Fruit fly (Drosophila melanogaster) whole organism, embryonic: ENCODE results near the gene Uba4.

Experiments
- Antp ChIP-seq: fragments of 200-800 bp; sonication (Bioruptor generic); optimal IDR thresholded peaks from 3 replicates; lab custom pipeline; 2016; ENCODE audit warnings: missing biosample characterization, missing genetic modification characterization
- Blimp-1 ChIP-seq: fragments of 200-800 bp; sonication (Bioruptor generic); optimal IDR thresholded peaks from 3 replicates; lab custom pipeline; 2018; ENCODE audit warnings: missing biosample characterization, missing genetic modification characterization, mild to moderate bottlenecking, moderate library complexity, missing genetic modification reagents
- CG10959 ChIP-seq: fragments of 200-800 bp; sonication (Bioruptor generic); IDR thresholded peaks from 2 replicates; pipeline ENCODE4 v1.3.6; 2022; ENCODE audit warnings: missing biosample characterization, missing genetic modification characterization
- CG11695 ChIP-seq: fragments of 200-800 bp; sonication (Bioruptor generic); IDR thresholded peaks from 3 replicates; pipeline ENCODE4 v1.3.6; 2022; ENCODE audit warnings: missing biosample characterization, missing genetic modification characterization
- CG12391 ChIP-seq: fragments of 200-800 bp; sonication (Bioruptor generic); optimal IDR thresholded peaks from 3 replicates; lab custom pipeline; 2018; ENCODE audit warnings: missing biosample characterization, mild to moderate bottlenecking, missing genetic modification characterization, moderate library complexity
- CG1529 ChIP-seq: fragments of 200-800 bp; sonication (Bioruptor generic); optimal IDR thresholded peaks from 3 replicates; lab custom pipeline; 2018; ENCODE audit warnings: missing biosample characterization, missing genetic modification characterization
- CG17359 ChIP-seq: fragments of 200-800 bp; sonication (Bioruptor generic); optimal IDR thresholded peaks from 3 replicates; lab custom pipeline; 2018; ENCODE audit warnings: missing biosample characterization, mild to moderate bottlenecking, missing genetic modification characterization, moderate library complexity
- CG17361 ChIP-seq: fragments of 200-800 bp; sonication (Bioruptor generic); IDR thresholded peaks from 3 replicates; pipeline ENCODE4 v1.3.6; 2022; ENCODE audit warnings: missing biosample characterization, missing genetic modification characterization
- CG17829 ChIP-seq: fragments of 200-800 bp; optimal IDR thresholded peaks from 2 replicates; lab custom pipeline; 2019; ENCODE audit warnings: missing biosample characterization, mild to moderate bottlenecking, missing genetic modification characterization, moderate library complexity
- CG18262 ChIP-seq: fragments of 200-800 bp; optimal IDR thresholded peaks from 3 replicates; lab custom pipeline; 2019; ENCODE audit warnings: missing biosample characterization, mild to moderate bottlenecking, missing genetic modification characterization, moderate library complexity
- CG2712 ChIP-seq: fragments of 200-800 bp; optimal IDR thresholded peaks from 3 replicates; lab custom pipeline; 2019; ENCODE audit warnings: missing biosample characterization, mild to moderate bottlenecking, missing genetic modification characterization, moderate library complexity
- CG4360 ChIP-seq: fragments of 200-800 bp; sonication (Bioruptor generic); IDR thresholded peaks from 2 replicates; pipeline ENCODE4 v1.3.6; 2022; ENCODE audit warnings: missing biosample characterization, missing genetic modification characterization
- CG6683 ChIP-seq: fragments of 200-800 bp; sonication (Bioruptor generic); optimal IDR thresholded peaks from 2 replicates; lab custom pipeline; 2017; ENCODE audit warnings: missing biosample characterization, mild to moderate bottlenecking, missing genetic modification characterization, missing genetic modification reagents
- CG7357 ChIP-seq: fragments of 200-800 bp; sonication (Bioruptor generic); IDR thresholded peaks from 3 replicates; pipeline ENCODE4 v1.3.6; 2022; ENCODE audit warnings: missing biosample characterization, missing genetic modification characterization
- CG7372 ChIP-seq: fragments of 200-800 bp; sonication (Bioruptor generic); IDR thresholded peaks from 2 replicates; pipeline ENCODE4 v1.3.6; 2022; ENCODE audit warnings: missing biosample characterization, missing genetic modification characterization
- CG8359 ChIP-seq: fragments of 200-800 bp; sonication (Bioruptor generic); optimal IDR thresholded peaks from 2 replicates; lab custom pipeline; 2017; ENCODE audit warnings: missing biosample characterization, mild to moderate bottlenecking, missing genetic modification characterization, borderline replicate concordance
- CG8478 ChIP-seq: fragments of >200 bp; optimal IDR thresholded peaks from 2 replicates; lab custom pipeline; 2018
- CoRest ChIP-seq: fragments of 200-800 bp; sonication (Bioruptor generic); optimal IDR thresholded peaks from 3 replicates; lab custom pipeline; 2018; ENCODE audit warnings: missing biosample characterization, mild to moderate bottlenecking, missing genetic modification characterization, moderate library complexity
- Dll ChIP-seq: fragments of 200-800 bp; sonication (Bioruptor generic); IDR thresholded peaks from 4 replicates; pipeline ENCODE4 v1.3.6; 2022; ENCODE audit warnings: missing biosample characterization, missing genetic modification characterization; ENCODE audit not compliant: partially characterized antibody
- Hr78 ChIP-seq, 2 experiments: fragments of 200-800 bp in 1 of 2; fragments of >200 bp in 1 of 2; sonication (Bioruptor generic) in 1 of 2; optimal IDR thresholded peaks; 2 replicates each; lab custom pipeline; 2017 to 2019; ENCODE audit warnings: missing biosample characterization in 2 of 2, missing genetic modification characterization in 2 of 2, mild to moderate bottlenecking in 1 of 2, moderate library complexity in 1 of 2
- Oli ChIP-seq: fragments of 200-800 bp; sonication (Bioruptor generic); optimal IDR thresholded peaks from 2 replicates; lab custom pipeline; 2018; ENCODE audit warnings: missing biosample characterization, mild to moderate bottlenecking, missing genetic modification characterization, moderate library complexity
- Opbp ChIP-seq: fragments of 200-800 bp; sonication (Bioruptor generic); IDR thresholded peaks from 3 replicates; pipeline ENCODE4 v1.3.6; 2022; ENCODE audit warnings: missing biosample characterization, missing genetic modification characterization; ENCODE audit not compliant: partially characterized antibody
- PHDP ChIP-seq: fragments of 200-800 bp; sonication (Bioruptor generic); optimal IDR thresholded peaks from 3 replicates; lab custom pipeline; 2018; ENCODE audit warnings: missing biosample characterization, mild to moderate bottlenecking, missing genetic modification characterization, moderate library complexity
- Sox100B ChIP-seq: fragments of 200-800 bp; sonication (Bioruptor generic); optimal IDR thresholded peaks from 3 replicates; lab custom pipeline; 2018; ENCODE audit warnings: missing biosample characterization, mild to moderate bottlenecking, missing genetic modification characterization
- Ssrp ChIP-seq: fragments of 200-800 bp; sonication (Bioruptor generic); optimal IDR thresholded peaks from 2 replicates; lab custom pipeline; 2018; ENCODE audit warnings: missing biosample characterization, mild to moderate bottlenecking, missing genetic modification characterization, moderate library complexity
- Tbp ChIP-seq: fragments of >200 bp; optimal IDR thresholded peaks from 2 replicates; lab custom pipeline; 2018; ENCODE audit warnings: missing biosample characterization, missing genetic modification characterization
- az2 ChIP-seq: fragments of 200-800 bp; sonication (Bioruptor generic); optimal IDR thresholded peaks from 3 replicates; lab custom pipeline; 2016; ENCODE audit warnings: missing biosample characterization, missing genetic modification characterization
- bsh ChIP-seq, 2 experiments: fragments of 200-800 bp; sonication (Bioruptor generic); optimal IDR thresholded peaks; 2 replicates each; lab custom pipeline; 2017 to 2018; ENCODE audit warnings: mild to moderate bottlenecking in 2 of 2, missing biosample characterization in 2 of 2, missing genetic modification characterization in 2 of 2, moderate library complexity in 1 of 2
- chif ChIP-seq, 2 experiments: fragments of 200-800 bp; sonication (Bioruptor generic); optimal IDR thresholded peaks; 3 replicates each; lab custom pipeline; 2016; ENCODE audit warnings: missing biosample characterization in 2 of 2, missing genetic modification characterization in 2 of 2
- dmrt11E ChIP-seq: fragments of 200-800 bp; sonication (Bioruptor generic); optimal IDR thresholded peaks from 3 replicates; lab custom pipeline; 2018; ENCODE audit warnings: missing biosample characterization, mild to moderate bottlenecking, missing genetic modification characterization, moderate library complexity
- dmrt99B ChIP-seq: fragments of 200-800 bp; sonication (Bioruptor generic); optimal IDR thresholded peaks from 2 replicates; lab custom pipeline; 2018; ENCODE audit warnings: missing biosample characterization, mild to moderate bottlenecking, missing genetic modification characterization, moderate library complexity
- dysf ChIP-seq: fragments of 200-800 bp; sonication (Bioruptor generic); IDR thresholded peaks from 3 replicates; pipeline ENCODE4 v1.3.6; 2022; ENCODE audit warnings: missing biosample characterization, missing genetic modification characterization
- ems ChIP-seq: fragments of 200-800 bp; sonication (Bioruptor generic); optimal IDR thresholded peaks from 3 replicates; lab custom pipeline; 2016; ENCODE audit warnings: missing biosample characterization, missing genetic modification characterization
- grau ChIP-seq: fragments of 200-800 bp; optimal IDR thresholded peaks from 3 replicates; lab custom pipeline; 2019; ENCODE audit warnings: missing biosample characterization, mild to moderate bottlenecking, missing genetic modification characterization, moderate library complexity
- h ChIP-seq: fragments of >200 bp; optimal IDR thresholded peaks from 2 replicates; lab custom pipeline; 2017
- ind ChIP-seq: fragments of 200-800 bp; sonication (Bioruptor generic); optimal IDR thresholded peaks from 3 replicates; lab custom pipeline; 2016; ENCODE audit warnings: missing biosample characterization, missing genetic modification characterization
- jing ChIP-seq: fragments of 200-800 bp; sonication (Bioruptor generic); optimal IDR thresholded peaks from 2 replicates; lab custom pipeline; 2018; ENCODE audit warnings: missing biosample characterization, mild to moderate bottlenecking, missing genetic modification characterization
- lbe ChIP-seq: fragments of 200-800 bp; sonication (Bioruptor generic); optimal IDR thresholded peaks from 2 replicates; lab custom pipeline; 2016; ENCODE audit warnings: missing biosample characterization, mild to moderate bottlenecking, missing genetic modification characterization
- lmd ChIP-seq: fragments of 200-800 bp; sonication (Bioruptor generic); IDR thresholded peaks from 2 replicates; pipeline ENCODE4 v1.3.6; 2022; ENCODE audit warnings: missing biosample characterization, missing genetic modification characterization
- nmo ChIP-seq: fragments of 200-800 bp; sonication (Bioruptor generic); optimal IDR thresholded peaks from 2 replicates; lab custom pipeline; 2018; ENCODE audit warnings: missing biosample characterization, mild to moderate bottlenecking, missing genetic modification characterization, moderate library complexity
- pan ChIP-seq, 4 experiments: fragments of >200 bp in 3 of 4; fragments of 200-800 bp in 1 of 4; sonication (Bioruptor generic) in 1 of 4; optimal IDR thresholded peaks in 3 of 4; IDR thresholded peaks in 1 of 4; 2 replicates each; pipeline versions ENCODE4 v1.3.6 to Lab custom; 2017 to 2022; ENCODE audit warnings: missing biosample characterization in 2 of 4, missing genetic modification characterization in 2 of 4, mixed read lengths in 1 of 4
- peb ChIP-seq: fragments of 200-800 bp; sonication (Bioruptor generic); IDR thresholded peaks from 2 replicates; pipeline ENCODE4 v1.3.6; 2022; ENCODE audit warnings: missing biosample characterization, missing genetic modification characterization
- phol ChIP-seq: fragments of 200-800 bp; sonication (Bioruptor generic); optimal IDR thresholded peaks from 3 replicates; lab custom pipeline; 2018; ENCODE audit warnings: missing biosample characterization, mild to moderate bottlenecking, missing genetic modification characterization, moderate library complexity
- sc ChIP-seq, 3 experiments: fragments of >200 bp in 2 of 3; fragments of 200-800 bp in 1 of 3; sonication (Bioruptor generic) in 1 of 3; optimal IDR thresholded peaks; 2 replicates in 2 of 3; 3 replicates in 1 of 3; lab custom pipeline; 2017; ENCODE audit warnings: mild to moderate bottlenecking in 1 of 3, missing biosample characterization in 1 of 3, missing genetic modification characterization in 1 of 3, missing genetic modification reagents in 1 of 3
- shn ChIP-seq: fragments of 200-800 bp; sonication (Bioruptor generic); optimal IDR thresholded peaks from 3 replicates; lab custom pipeline; 2016; ENCODE audit warnings: missing biosample characterization, missing genetic modification characterization
- tio ChIP-seq: fragments of 200-800 bp; sonication (Bioruptor generic); optimal IDR thresholded peaks from 2 replicates; lab custom pipeline; 2017; ENCODE audit warnings: missing biosample characterization, missing genetic modification characterization, inconsistent platforms
- trem ChIP-seq: fragments of 200-800 bp; optimal IDR thresholded peaks from 3 replicates; lab custom pipeline; 2019; ENCODE audit warnings: missing biosample characterization, mild to moderate bottlenecking, missing genetic modification characterization, moderate library complexity
- tx ChIP-seq: fragments of 200-800 bp; sonication (Bioruptor generic); optimal IDR thresholded peaks from 2 replicates; lab custom pipeline; 2016; ENCODE audit warnings: missing biosample characterization, missing genetic modification characterization
- vvl ChIP-seq: fragments of 200-800 bp; sonication (Bioruptor generic); IDR thresholded peaks from 2 replicates; pipeline ENCODE4 v1.3.6; 2022; ENCODE audit warnings: missing biosample characterization, missing genetic modification characterization
- wdn ChIP-seq: fragments of 200-800 bp; sonication (Bioruptor generic); IDR thresholded peaks from 2 replicates; pipeline ENCODE4 v1.3.6; 2022; ENCODE audit warnings: missing biosample characterization, missing genetic modification characterization

Gene Uba4

dm6 chr2L:8471667-8472066 lies 45.5 kb upstream of the Uba4 start (continued):
- TF ChIP-seq CG6683 (GFP tag; lab: Kevin White, UChicago) (no peak), CG17359 (tag; lab: Kevin White, UChicago) (no peak), Dll (GFP tag; lab: Robert Waterston, UW) (no peak), peb (GFP tag; lab: Robert Waterston, UW) (no peak), CG2712 (tag; lab: Kevin White, UChicago) (peak; percentile 72), jing (GFP tag; lab: Kevin White, UChicago) (no peak), CG8359 (no peak), CG4360 (GFP tag; lab: Robert Waterston, UW) (no peak), CG11695 (GFP tag; lab: Robert Waterston, UW) (0 out of 3 replicates have a peak, but pooled peaks have one; percentile 16), shn (GFP tag; lab: Kevin White, UChicago) (no peak), grau (tag; lab: Kevin White, UChicago) (peak; percentile 38), sc (optimal IDR thresholded peaks at IDR 0.05; lab: Kevin White, UChicago) (no peak), sc (GFP tag; optimal IDR thresholded peaks at IDR 0.05; lab: Kevin White, UChicago) (peak; percentile 27), wdn (no peak), Antp (GFP tag; lab: Kevin White, UChicago) (no peak), vvl (GFP tag; lab: Robert Waterston, UW) (0 out of 2 replicates have a peak, but pooled peaks have one; percentile 20), Hr78 (GFP tag; optimal IDR thresholded peaks at IDR 0.05; lab: Kevin White, UChicago) (no peak), PHDP (peak; percentile 15), CG7357 (GFP tag; lab: Robert Waterston, UW) (no peak), Tbp (GFP tag; lab: Kevin White, UChicago) (no peak), dmrt11E (tag; lab: Kevin White, UChicago) (peak; percentile 76), Oli (tag; lab: Kevin White, UChicago) (peak; percentile 44), phol (tag; lab: Kevin White, UChicago) (peak; percentile 71), CG7372 (GFP tag; lab: Robert Waterston, UW) (no peak), chif (GFP tag; optimal IDR thresholded peaks at IDR 0.05; lab: Kevin White, UChicago) (peak in 1 of 2 experiments; percentile 34), bsh (GFP tag; optimal IDR thresholded peaks at IDR 0.05; lab: Kevin White, UChicago) (peak; percentile 55 to 68), tx (no peak), Blimp-1 (GFP tag; lab: Kevin White, UChicago) (peak; percentile 56), ind (GFP tag; lab: Kevin White, UChicago) (no peak), nmo (peak; percentile 74), az2 (GFP tag; lab: Kevin White, UChicago) (peak; percentile 14), Ssrp (tag; lab: Kevin White, UChicago) (peak; percentile 40), CG8478 (lab: Kevin White, UChicago) (no peak), CG18262 (tag; lab: Kevin White, UChicago) (peak; percentile 72), CG1529 (GFP tag; lab: Kevin White, UChicago) (peak; percentile 10), CG17361 (GFP tag; lab: Robert Waterston, UW) (peak; percentile 60), dmrt99B (tag; lab: Kevin White, UChicago) (peak; percentile 44), CG17829 (tag; lab: Kevin White, UChicago) (peak; percentile 64), dysf (GFP tag; lab: Robert Waterston, UW) (0 out of 3 replicates have a peak, but pooled peaks have one; percentile 44), lmd (no peak), trem (tag; lab: Kevin White, UChicago) (peak; percentile 49), lbe (GFP tag; lab: Kevin White, UChicago) (no peak), CoRest (tag; lab: Kevin White, UChicago) (peak; percentile 32), CG10959 (GFP tag; lab: Robert Waterston, UW) (no peak), tio (GFP tag; lab: Kevin White, UChicago) (peak; percentile 14), h (no peak), pan (optimal IDR thresholded peaks at IDR 0.05; lab: Kevin White, UChicago) (no peak), pan (GFP tag; optimal IDR thresholded peaks at IDR 0.05 in 1 of 2, IDR thresholded peaks at IDR 0.05 in 1 of 2) (peak in 1 of 2 experiments; percentile 34), Sox100B (peak; percentile 42), Opbp (GFP tag; lab: Robert Waterston, UW) (no peak), ems (GFP tag; lab: Kevin White, UChicago) (no peak), CG12391 (tag; lab: Kevin White, UChicago) (peak; percentile 38)
